Fruit fly (Drosophila melanogaster): ENCODE data around the gene CG44475.

CG44475 gene

dm6 chr2L:15910937-15911590 lies 28.1 kb upstream of the CG44475 start (continued):
- TF ChIP-seq kni (GFP tag; optimal IDR thresholded peaks at IDR 0.05) (peak; percentile 93), row (GFP tag; IDR thresholded peaks at IDR 0.05) (peak; percentile 98), CG2889 (GFP tag; IDR thresholded peaks at IDR 0.05) (peak; percentile 92), CG15269 (tag; optimal IDR thresholded peaks at IDR 0.05) (peak; percentile 97), CG16815 (GFP tag; optimal IDR thresholded peaks at IDR 0.05) (peak; percentile 88), CG10565 (GFP tag; optimal IDR thresholded peaks at IDR 0.05) (peak; percentile 82), B-H2 (GFP tag; optimal IDR thresholded peaks at IDR 0.05) (peak; percentile 75), ara (GFP tag; IDR thresholded peaks at IDR 0.05) (peak; percentile 95), Ets65A (GFP tag) (peak; percentile 99), stwl (tag; optimal IDR thresholded peaks at IDR 0.05) (peak; percentile 43), CG10274 (GFP tag; optimal IDR thresholded peaks at IDR 0.05) (peak; percentile 87), en (GFP tag; optimal IDR thresholded peaks at IDR 0.05) (peak; percentile 94), ab (GFP tag; optimal IDR thresholded peaks at IDR 0.05) (peak; percentile 83), CG33557 (GFP tag; optimal IDR thresholded peaks at IDR 0.05) (peak; percentile 90), Atf3 (GFP tag; optimal IDR thresholded peaks at IDR 0.05) (peak; percentile 91), CG17359 (tag; optimal IDR thresholded peaks at IDR 0.05) (peak; percentile 97), YL-1 (GFP tag; optimal IDR thresholded peaks at IDR 0.05) (peak; percentile 81), Blimp-1 (GFP tag; optimal IDR thresholded peaks at IDR 0.05) (peak; percentile 100), CG13894 (tag; optimal IDR thresholded peaks at IDR 0.05) (peak; percentile 28), CG9727 (GFP tag; optimal IDR thresholded peaks at IDR 0.05) (peak; percentile 90), H2.0 (GFP tag; IDR thresholded peaks at IDR 0.05) (peak; percentile 97), CG17829 (tag; optimal IDR thresholded peaks at IDR 0.05) (peak; percentile 96), CG3838 (GFP tag; optimal IDR thresholded peaks at IDR 0.05) (peak; percentile 89), CG6765 (GFP tag; optimal IDR thresholded peaks at IDR 0.05) (peak; percentile 72), Asciz (GFP tag; optimal IDR thresholded peaks at IDR 0.05) (peak; percentile 96), NFAT (GFP tag; IDR thresholded peaks at IDR 0.05) (peak; percentile 81), knrl (GFP tag; IDR thresholded peaks at IDR 0.05; ENCODE audit: partially characterized antibody) (peak; percentile 57), dmrt11E (tag; optimal IDR thresholded peaks at IDR 0.05) (peak; percentile 96), CG13775 (GFP tag; optimal IDR thresholded peaks at IDR 0.05) (peak; percentile 90), HLH54F (GFP tag; optimal IDR thresholded peaks at IDR 0.05) (peak; percentile 96), Ravus (GFP tag; IDR thresholded peaks at IDR 0.05) (peak; percentile 81), CG18619 (GFP tag; optimal IDR thresholded peaks at IDR 0.05) (peak; percentile 97), hbn (GFP tag; IDR thresholded peaks at IDR 0.05; ENCODE audit: partially characterized antibody) (0 out of 2 replicates have a peak, but pooled peaks have one; percentile 2), CG10321 (GFP tag; IDR thresholded peaks at IDR 0.05) (peak; percentile 76; the same call in 1 of the 2 replicates), hth (optimal IDR thresholded peaks at IDR 0.05) (no peak), CG8924 (tag; optimal IDR thresholded peaks at IDR 0.05) (peak; percentile 96), ranshi (GFP tag; IDR thresholded peaks at IDR 0.05) (peak; percentile 92), Mrtf (GFP tag; IDR thresholded peaks at IDR 0.05) (peak; percentile 93), fd64A (GFP tag; optimal IDR thresholded peaks at IDR 0.05) (peak; percentile 92), danr (GFP tag; IDR thresholded peaks at IDR 0.05) (peak; percentile 93), slbo (GFP tag; IDR thresholded peaks at IDR 0.05) (peak; percentile 96), maf-S (GFP tag; optimal IDR thresholded peaks at IDR 0.05) (peak; percentile 95), Side (GFP tag; optimal IDR thresholded peaks at IDR 0.05) (peak; percentile 95), gt (GFP tag; IDR thresholded peaks at IDR 0.05) (peak; percentile 75), D19A (tag; optimal IDR thresholded peaks at IDR 0.05) (peak; percentile 92), odd (GFP tag; optimal IDR thresholded peaks at IDR 0.05) (peak; percentile 96), CG7357 (GFP tag; IDR thresholded peaks at IDR 0.05) (peak; percentile 89), usp (GFP tag; optimal IDR thresholded peaks at IDR 0.05) (no peak), Taf1 (GFP tag; IDR thresholded peaks at IDR 0.05) (peak; percentile 89), Deaf1 (tag; optimal IDR thresholded peaks at IDR 0.05) (peak; percentile 73)

Data from whole organism, embryonic.